Fruit fly (Drosophila melanogaster) whole organism, embryonic: ENCODE results near the gene CG18281.
A peak's percentile ranks its signal among the peaks of the same experiment; 100 is the strongest.

Experiments
- Blimp-1 ChIP-seq: fragments of 200-800 bp; sonication (Bioruptor generic); optimal IDR thresholded peaks from 3 replicates; lab custom pipeline; 2018; ENCODE audit warnings: missing biosample characterization, missing genetic modification characterization, mild to moderate bottlenecking, moderate library complexity, missing genetic modification reagents
- CG11085 ChIP-seq: fragments of 200-800 bp; sonication (Bioruptor generic); IDR thresholded peaks from 2 replicates; pipeline ENCODE4 v1.3.6; 2022; ENCODE audit warnings: missing biosample characterization, missing genetic modification characterization
- CG12236 ChIP-seq: fragments of 200-800 bp; sonication (Bioruptor generic); optimal IDR thresholded peaks from 2 replicates; lab custom pipeline; 2016; ENCODE audit warnings: missing biosample characterization, missing genetic modification characterization
- CG12391 ChIP-seq: fragments of 200-800 bp; sonication (Bioruptor generic); optimal IDR thresholded peaks from 3 replicates; lab custom pipeline; 2018; ENCODE audit warnings: missing biosample characterization, mild to moderate bottlenecking, missing genetic modification characterization, moderate library complexity
- CG12744 ChIP-seq: fragments of 200-800 bp; sonication (Bioruptor generic); optimal IDR thresholded peaks from 2 replicates; lab custom pipeline; 2016; ENCODE audit warnings: missing biosample characterization, missing genetic modification characterization
- CG13775 ChIP-seq: fragments of 200-800 bp; sonication (Bioruptor generic); optimal IDR thresholded peaks from 3 replicates; lab custom pipeline; 2017; ENCODE audit warnings: missing biosample characterization, mild to moderate bottlenecking, missing genetic modification characterization
- CG1602 ChIP-seq: fragments of 200-800 bp; sonication (Bioruptor generic); optimal IDR thresholded peaks from 3 replicates; lab custom pipeline; 2016; ENCODE audit warnings: missing biosample characterization, missing genetic modification characterization
- CG16815 ChIP-seq: fragments of 200-800 bp; sonication (Bioruptor generic); optimal IDR thresholded peaks from 3 replicates; lab custom pipeline; 2017; ENCODE audit warnings: missing biosample characterization, mild to moderate bottlenecking, missing genetic modification characterization
- CG5953 ChIP-seq: fragments of 200-800 bp; sonication (Bioruptor generic); IDR thresholded peaks from 2 replicates; pipeline ENCODE4 v1.3.6; 2022; ENCODE audit warnings: missing biosample characterization, missing genetic modification characterization
- CG6654 ChIP-seq: fragments of 200-800 bp; sonication (Bioruptor generic); optimal IDR thresholded peaks from 2 replicates; lab custom pipeline; 2017; ENCODE audit warnings: missing biosample characterization, mild to moderate bottlenecking, missing genetic modification characterization
- CG7963 ChIP-seq: fragments of 200-800 bp; sonication (Bioruptor generic); IDR thresholded peaks from 3 replicates; pipeline ENCODE4 v1.3.6; 2022; ENCODE audit warnings: missing biosample characterization, missing genetic modification characterization; ENCODE audit not compliant: partially characterized antibody
- CG8359 ChIP-seq: fragments of 200-800 bp; sonication (Bioruptor generic); optimal IDR thresholded peaks from 2 replicates; lab custom pipeline; 2017; ENCODE audit warnings: missing biosample characterization, mild to moderate bottlenecking, missing genetic modification characterization, borderline replicate concordance
- CG9437 ChIP-seq: fragments of 200-800 bp; sonication (Bioruptor generic); optimal IDR thresholded peaks from 2 replicates; lab custom pipeline; 2018; ENCODE audit warnings: missing biosample characterization, mild to moderate bottlenecking, missing genetic modification characterization
- D19B ChIP-seq: fragments of 200-800 bp; sonication (Bioruptor generic); optimal IDR thresholded peaks from 2 replicates; lab custom pipeline; 2017; ENCODE audit warnings: missing biosample characterization, mild to moderate bottlenecking, missing genetic modification characterization
- Dad ChIP-seq: fragments of 200-800 bp; sonication (Bioruptor generic); optimal IDR thresholded peaks from 3 replicates; lab custom pipeline; 2016; ENCODE audit warnings: missing biosample characterization, missing genetic modification characterization
- Dip3 ChIP-seq: fragments of 200-800 bp; sonication (Bioruptor generic); optimal IDR thresholded peaks from 3 replicates; lab custom pipeline; 2016; ENCODE audit warnings: missing biosample characterization, missing genetic modification characterization
- Lim3 ChIP-seq: fragments of 200-800 bp; sonication (Bioruptor generic); IDR thresholded peaks from 2 replicates; pipeline ENCODE4 v1.3.6; 2022; ENCODE audit warnings: missing biosample characterization, missing genetic modification characterization
- MESR4 ChIP-seq: fragments of 200-800 bp; sonication (Bioruptor generic); optimal IDR thresholded peaks from 2 replicates; lab custom pipeline; 2018; ENCODE audit warnings: missing biosample characterization, mild to moderate bottlenecking, missing genetic modification characterization, moderate library complexity
- NC2β ChIP-seq: fragments of 200-800 bp; sonication (Bioruptor generic); optimal IDR thresholded peaks from 2 replicates; lab custom pipeline; 2016; ENCODE audit warnings: missing biosample characterization, missing genetic modification characterization
- NFAT ChIP-seq: fragments of 200-800 bp; sonication (Bioruptor generic); IDR thresholded peaks from 2 replicates; pipeline ENCODE4 v1.3.6; 2022; ENCODE audit warnings: missing biosample characterization, missing genetic modification characterization
- NfI ChIP-seq: fragments of 200-800 bp; sonication (Bioruptor generic); optimal IDR thresholded peaks from 3 replicates; lab custom pipeline; 2018; ENCODE audit warnings: missing biosample characterization, mild to moderate bottlenecking, missing genetic modification characterization, moderate library complexity
- Oaz ChIP-seq: fragments of 200-800 bp; sonication (Bioruptor generic); IDR thresholded peaks from 2 replicates; pipeline ENCODE4 v1.3.6; 2022; ENCODE audit warnings: missing biosample characterization, missing genetic modification characterization
- Optix ChIP-seq: fragments of 200-800 bp; sonication (Bioruptor generic); IDR thresholded peaks from 3 replicates; pipeline ENCODE4 v1.3.6; 2022; ENCODE audit warnings: missing biosample characterization, missing genetic modification characterization
- Pdp1 ChIP-seq, 2 experiments: fragments of 200-800 bp; sonication (Bioruptor generic); optimal IDR thresholded peaks; 3 replicates each; lab custom pipeline; 2016; ENCODE audit warnings: missing biosample characterization in 2 of 2, missing genetic modification characterization in 2 of 2, mild to moderate bottlenecking in 1 of 2, moderate library complexity in 1 of 2
- Tbp ChIP-seq: fragments of >200 bp; optimal IDR thresholded peaks from 2 replicates; lab custom pipeline; 2018; ENCODE audit warnings: missing biosample characterization, missing genetic modification characterization
- aop ChIP-seq: fragments of 200-800 bp; sonication (Bioruptor generic); IDR thresholded peaks from 2 replicates; pipeline ENCODE4 v1.3.6; 2022; ENCODE audit warnings: missing biosample characterization, missing genetic modification characterization
- ash1 ChIP-seq: fragments of 200-800 bp; sonication (Bioruptor generic); optimal IDR thresholded peaks from 2 replicates; lab custom pipeline; 2018; ENCODE audit warnings: missing biosample characterization, mild to moderate bottlenecking, missing genetic modification characterization
- bbx ChIP-seq: fragments of 200-800 bp; sonication (Bioruptor generic); IDR thresholded peaks from 2 replicates; pipeline ENCODE4 v1.3.6; 2022; ENCODE audit warnings: missing biosample characterization, missing genetic modification characterization; ENCODE audit not compliant: partially characterized antibody
- bigmax ChIP-seq: fragments of 200-800 bp; sonication (Bioruptor generic); optimal IDR thresholded peaks from 2 replicates; lab custom pipeline; 2018; ENCODE audit warnings: missing biosample characterization, mild to moderate bottlenecking, missing genetic modification characterization
- cas ChIP-seq: fragments of 200-800 bp; sonication (Bioruptor generic); IDR thresholded peaks from 2 replicates; pipeline ENCODE4 v1.3.6; 2022; ENCODE audit warnings: missing biosample characterization, missing genetic modification characterization
- chif ChIP-seq, 2 experiments: fragments of 200-800 bp; sonication (Bioruptor generic); optimal IDR thresholded peaks; 3 replicates each; lab custom pipeline; 2016; ENCODE audit warnings: missing biosample characterization in 2 of 2, missing genetic modification characterization in 2 of 2
- dan ChIP-seq: fragments of 200-800 bp; sonication (Bioruptor generic); IDR thresholded peaks from 2 replicates; pipeline ENCODE4 v1.3.6; 2022; ENCODE audit warnings: missing biosample characterization, missing genetic modification characterization
- en ChIP-seq: fragments of 200-800 bp; sonication (Bioruptor generic); optimal IDR thresholded peaks from 2 replicates; lab custom pipeline; 2016; ENCODE audit warnings: missing biosample characterization, missing genetic modification characterization
- fu2 ChIP-seq: fragments of 200-800 bp; sonication (Bioruptor generic); optimal IDR thresholded peaks from 2 replicates; lab custom pipeline; 2016; ENCODE audit warnings: missing biosample characterization, missing genetic modification characterization
- gt ChIP-seq: fragments of 200-800 bp; sonication (Bioruptor generic); IDR thresholded peaks from 2 replicates; pipeline ENCODE4 v1.3.6; 2022; ENCODE audit warnings: missing biosample characterization, missing genetic modification characterization
- kni ChIP-seq: fragments of 200-800 bp; sonication (Bioruptor generic); optimal IDR thresholded peaks from 3 replicates; lab custom pipeline; 2017; ENCODE audit warnings: mild to moderate bottlenecking, missing biosample characterization, missing genetic modification reagents, missing genetic modification characterization
- lab ChIP-seq: fragments of 200-800 bp; sonication (Bioruptor generic); optimal IDR thresholded peaks from 3 replicates; lab custom pipeline; 2017; ENCODE audit warnings: missing biosample characterization, missing genetic modification characterization, mild to moderate bottlenecking, moderate library complexity, missing genetic modification reagents
- lbe ChIP-seq: fragments of 200-800 bp; sonication (Bioruptor generic); optimal IDR thresholded peaks from 2 replicates; lab custom pipeline; 2016; ENCODE audit warnings: missing biosample characterization, mild to moderate bottlenecking, missing genetic modification characterization
- mirr ChIP-seq: fragments of 200-800 bp; sonication (Bioruptor generic); optimal IDR thresholded peaks from 3 replicates; lab custom pipeline; 2018; ENCODE audit warnings: missing biosample characterization, mild to moderate bottlenecking, missing genetic modification characterization
- otp ChIP-seq: fragments of 200-800 bp; sonication (Bioruptor generic); IDR thresholded peaks from 3 replicates; pipeline ENCODE4, ENCODE4 v1.3.6; 2022; ENCODE audit warnings: missing biosample characterization, missing genetic modification characterization
- pfk ChIP-seq: fragments of 200-800 bp; sonication (Bioruptor generic); optimal IDR thresholded peaks from 2 replicates; lab custom pipeline; 2018; ENCODE audit warnings: missing biosample characterization, mild to moderate bottlenecking, missing genetic modification characterization, moderate library complexity
- sens-2 ChIP-seq: fragments of 200-800 bp; sonication (Bioruptor generic); IDR thresholded peaks from 2 replicates; pipeline ENCODE4 v1.3.6; 2022; ENCODE audit warnings: missing biosample characterization, missing genetic modification characterization
- seq ChIP-seq: fragments of 200-800 bp; sonication (Bioruptor generic); IDR thresholded peaks from 2 replicates; pipeline ENCODE4 v1.3.6; 2022; ENCODE audit warnings: missing biosample characterization, missing genetic modification characterization
- tgo ChIP-seq: fragments of 200-800 bp; sonication (Bioruptor generic); IDR thresholded peaks from 3 replicates; pipeline ENCODE4 v1.3.6; 2022; ENCODE audit warnings: missing biosample characterization, missing genetic modification characterization
- tio ChIP-seq: fragments of 200-800 bp; sonication (Bioruptor generic); optimal IDR thresholded peaks from 2 replicates; lab custom pipeline; 2017; ENCODE audit warnings: missing biosample characterization, missing genetic modification characterization, inconsistent platforms
- tll ChIP-seq, 2 experiments: fragments of 200-800 bp in 1 of 2; fragments of >200 bp in 1 of 2; sonication (Bioruptor generic) in 1 of 2; optimal IDR thresholded peaks; 2 replicates each; lab custom pipeline; 2017 to 2019; ENCODE audit warnings: missing biosample characterization in 2 of 2, missing genetic modification characterization in 2 of 2, mild to moderate bottlenecking in 1 of 2, moderate library complexity in 1 of 2
- tup ChIP-seq: fragments of 200-800 bp; sonication (Bioruptor generic); optimal IDR thresholded peaks from 2 replicates; lab custom pipeline; 2016; ENCODE audit warnings: missing biosample characterization, mild to moderate bottlenecking, missing genetic modification characterization, moderate library complexity
- unc-4 ChIP-seq: fragments of 200-800 bp; sonication (Bioruptor generic); IDR thresholded peaks from 2 replicates; pipeline ENCODE4 v1.3.6; 2022; ENCODE audit warnings: missing biosample characterization, missing genetic modification characterization; ENCODE audit not compliant: partially characterized antibody

CG18281 gene

DNA sequence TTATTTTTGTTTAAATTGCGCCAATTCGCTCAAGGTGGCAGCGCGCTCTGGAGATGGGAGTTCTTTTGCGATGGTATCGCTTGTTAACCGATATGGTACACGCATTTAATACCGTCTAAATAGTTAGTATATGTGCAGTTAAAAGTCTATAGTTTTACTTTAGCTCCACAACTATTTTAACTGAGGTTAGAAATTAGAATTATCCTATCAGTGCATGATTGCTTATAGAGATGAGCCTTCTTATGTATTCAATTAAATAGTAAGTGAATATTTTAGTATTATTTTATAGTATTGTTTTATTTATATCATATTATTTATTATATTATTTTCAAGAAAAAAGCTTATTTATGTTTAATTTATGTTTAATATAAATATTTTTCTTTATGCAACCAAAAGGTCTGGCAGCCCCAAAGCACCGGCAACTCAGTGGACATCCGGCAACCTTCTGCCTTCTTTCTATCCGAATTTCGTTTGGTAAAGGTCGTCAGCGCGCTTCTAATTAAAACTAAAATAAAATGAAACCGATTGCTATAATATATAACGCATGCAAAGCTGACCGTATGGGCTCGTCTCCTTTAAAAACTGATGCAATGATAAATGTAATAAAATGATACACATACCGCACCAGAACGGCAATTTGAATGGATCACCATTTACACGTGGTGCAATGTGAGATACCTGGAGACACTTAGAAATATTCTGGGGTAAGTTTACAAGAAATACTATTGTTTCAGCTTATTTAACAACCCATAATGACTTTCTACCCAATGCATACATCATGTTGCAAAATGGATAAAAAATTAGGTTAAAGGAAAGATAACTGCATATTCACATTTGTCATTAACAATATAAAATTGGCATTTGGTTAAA is 46.6 kb upstream of the CG18281 start, which contains the start of gene CG5199 (continued):
- peak; percentile 73 for TF ChIP-seq unc-4 (GFP tag; lab: Robert Waterston, UW)
- TF ChIP-seq lbe, result peak; percentile 1
- TF ChIP-seq bigmax (GFP tag; lab: Kevin White, UChicago), result peak; percentile 63
- TF ChIP-seq fu2 (GFP tag; lab: Kevin White, UChicago), result no peak
- no peak for TF ChIP-seq Dad (GFP tag; lab: Kevin White, UChicago)
- TF ChIP-seq CG12236 (GFP tag; lab: Kevin White, UChicago), result no peak
- no peak for TF ChIP-seq NC2β (GFP tag; lab: Kevin White, UChicago)
- TF ChIP-seq lab (GFP tag; lab: Kevin White, UChicago), result peak; percentile 77
- TF ChIP-seq mirr (GFP tag; lab: Kevin White, UChicago), result no peak
- TF ChIP-seq Pdp1 (GFP tag; optimal IDR thresholded peaks at IDR 0.05; lab: Kevin White, UChicago), result peak in 1 of 2 experiments; percentile 56
- peak; percentile 24 for TF ChIP-seq Dip3 (GFP tag; lab: Kevin White, UChicago)
- TF ChIP-seq MESR4 (GFP tag; lab: Kevin White, UChicago), result peak; percentile 90
- no peak for TF ChIP-seq dan (GFP tag; lab: Robert Waterston, UW)
- TF ChIP-seq Blimp-1, result peak; percentile 61
- peak; percentile 69 for TF ChIP-seq NFAT (GFP tag; lab: Robert Waterston, UW)
- TF ChIP-seq kni (GFP tag; lab: Kevin White, UChicago), result no peak
- TF ChIP-seq CG12744 (GFP tag; lab: Kevin White, UChicago), result no peak
- TF ChIP-seq CG12391 (tag; lab: Kevin White, UChicago), result peak; percentile 80
- TF ChIP-seq cas (GFP tag; lab: Robert Waterston, UW), result no peak
- TF ChIP-seq CG9437 (GFP tag; lab: Kevin White, UChicago), result peak; percentile 72
- no peak for TF ChIP-seq gt (GFP tag; lab: Robert Waterston, UW)
- TF ChIP-seq CG5953 (GFP tag; lab: Robert Waterston, UW), result no peak
- TF ChIP-seq Tbp (GFP tag; lab: Kevin White, UChicago), result peak; percentile 31
- peak; percentile 54 for TF ChIP-seq NfI (GFP tag; lab: Kevin White, UChicago)
- TF ChIP-seq otp, result no peak
- peak; percentile 56 for TF ChIP-seq CG1602 (GFP tag; lab: Kevin White, UChicago)
- TF ChIP-seq ash1 (GFP tag; lab: Kevin White, UChicago), result no peak
- peak; percentile 89 for TF ChIP-seq D19B (GFP tag; lab: Kevin White, UChicago)
- TF ChIP-seq en (GFP tag; lab: Kevin White, UChicago), result no peak
- TF ChIP-seq CG13775 (GFP tag; lab: Kevin White, UChicago), result peak; percentile 85
- TF ChIP-seq aop (GFP tag; lab: Robert Waterston, UW), result no peak
- peak; percentile 67 for TF ChIP-seq tio (GFP tag; lab: Kevin White, UChicago)
- peak; percentile 72 for TF ChIP-seq tgo
- peak; percentile 37 for TF ChIP-seq CG16815 (GFP tag; lab: Kevin White, UChicago)
- peak; percentile 67 for TF ChIP-seq bbx (GFP tag; lab: Robert Waterston, UW)
- TF ChIP-seq CG7963 (GFP tag; lab: Robert Waterston, UW), result peak; percentile 59; the same call in 2 of the 3 replicates
- 0 out of 2 replicates have a peak, but pooled peaks have one; percentile 45 for TF ChIP-seq CG11085 (GFP tag; lab: Robert Waterston, UW)
- TF ChIP-seq Optix (GFP tag; lab: Robert Waterston, UW), result no peak
- no peak; the same call in 1 of the 2 replicates for TF ChIP-seq seq (GFP tag; lab: Robert Waterston, UW)
- TF ChIP-seq tll (GFP tag; optimal IDR thresholded peaks at IDR 0.05; lab: Kevin White, UChicago), result no peak
- no peak for TF ChIP-seq sens-2
- peak; percentile 7 for TF ChIP-seq tup (GFP tag; lab: Kevin White, UChicago)
- peak; percentile 40 for TF ChIP-seq CG8359 (GFP tag; lab: Kevin White, UChicago)
- no peak for TF ChIP-seq Oaz (GFP tag; lab: Robert Waterston, UW)
- TF ChIP-seq CG6654 (GFP tag; lab: Kevin White, UChicago), result peak; percentile 10
- TF ChIP-seq Lim3 (GFP tag; lab: Robert Waterston, UW), result no peak
- peak in 1 of 2 experiments; percentile 29 for TF ChIP-seq chif (GFP tag; optimal IDR thresholded peaks at IDR 0.05; lab: Kevin White, UChicago)
- no peak for TF ChIP-seq pfk (GFP tag; lab: Kevin White, UChicago)
